Fruit fly (Drosophila melanogaster): ENCODE data around the gene Nhe1.

dm6 chr2L:71869-72751 is 34.4 kb downstream of the Nhe1 start:
- TF ChIP-seq Eip93F (GFP tag; optimal IDR thresholded peaks at IDR 0.05) (no peak), ss (GFP tag; optimal IDR thresholded peaks at IDR 0.05) (peak in 1 of 2 experiments; percentile 53), CG8319 (GFP tag; optimal IDR thresholded peaks at IDR 0.05) (peak; percentile 16), CG6792 (GFP tag; optimal IDR thresholded peaks at IDR 0.05) (no peak), CG6854 (GFP tag; optimal IDR thresholded peaks at IDR 0.05) (peak; percentile 25), Smox (GFP tag; optimal IDR thresholded peaks at IDR 0.05) (no peak)

Measured in whole organism, prepupa.